Worm (Caenorhabditis elegans): ENCODE measurements around the gene nhr-54.

The nhr-54 gene

ce11 chrV:16499006-16499405 is 6.7 kb downstream of the nhr-54 start, which contains the start of gene F36D3.1:
TSS of gene F36D3.1 (plus strand) at chrV:16499352.
- TF ChIP-seq blmp-1 (tag; optimal IDR thresholded peaks at IDR 0.05) = peak; percentile 71
- TF ChIP-seq C16A3.4 (tag; optimal IDR thresholded peaks at IDR 0.05) = peak; percentile 43
- TF ChIP-seq F16B12.6 (tag; optimal IDR thresholded peaks at IDR 0.05) = peak; percentile 84
- TF ChIP-seq nhr-47 (tag; optimal IDR thresholded peaks at IDR 0.05) = peak; percentile 58
- peak; percentile 91 to 92 for TF ChIP-seq efl-1 (optimal IDR thresholded peaks at IDR 0.05)
- TF ChIP-seq efl-1 (GFP tag; optimal IDR thresholded peaks at IDR 0.05 in 1 of 2) = peak; percentile 88 to 99
- peak; percentile 57 to 83 for TF ChIP-seq lsy-2 (tag; optimal IDR thresholded peaks at IDR 0.05)
- TF ChIP-seq unc-86 (tag; optimal IDR thresholded peaks at IDR 0.05) = peak; percentile 7
- TF ChIP-seq isw-1 (GFP tag; IDR thresholded peaks at IDR 0.05) = no peak
- peak; percentile 42 for TF ChIP-seq lin-14 (GFP tag; optimal IDR thresholded peaks at IDR 0.05)
- TF ChIP-seq nhr-19 (GFP tag; conservative IDR thresholded peaks at IDR 0.05) = peak; percentile 26; the same call in 1 of the 2 replicates
- peak; percentile 39 for TF ChIP-seq xbp-1 (tag; optimal IDR thresholded peaks at IDR 0.05)
- TF ChIP-seq skn-1 (tag; optimal IDR thresholded peaks at IDR 0.05) = peak; percentile 40
- TF ChIP-seq nhr-20 (tag; optimal IDR thresholded peaks at IDR 0.05) = peak; percentile 22
- no peak for TF ChIP-seq pag-3 (tag; optimal IDR thresholded peaks at IDR 0.05; ENCODE audit: borderline replicate concordance, insufficient read depth)
- TF ChIP-seq unc-130 (tag; optimal IDR thresholded peaks at IDR 0.05) = peak; percentile 59
- TF ChIP-seq unc-98 (GFP tag; IDR thresholded peaks at IDR 0.05) = no peak
- peak; percentile 54 for TF ChIP-seq swsn-7 (tag; optimal IDR thresholded peaks at IDR 0.05)
- peak; percentile 83 to 90 (median 85) for TF ChIP-seq dpl-1 (GFP tag; optimal IDR thresholded peaks at IDR 0.05)
- peak; percentile 15 for TF ChIP-seq dsc-1 (tag; optimal IDR thresholded peaks at IDR 0.05)
- TF ChIP-seq unc-30 (tag; optimal IDR thresholded peaks at IDR 0.05) = no peak
- TF ChIP-seq lin-35 (GFP tag; optimal IDR thresholded peaks at IDR 0.05) = peak; percentile 78 to 92
- TF ChIP-seq ceh-82 (tag; optimal IDR thresholded peaks at IDR 0.05) = peak; percentile 17 to 49 (median 28)
- peak; percentile 15 for TF ChIP-seq nhr-90 (tag; optimal IDR thresholded peaks at IDR 0.05; ENCODE audit: poor library complexity)
- TF ChIP-seq mep-1 (tag; optimal IDR thresholded peaks at IDR 0.05) = peak; percentile 68
- peak; percentile 26 for TF ChIP-seq lin-15B (tag; optimal IDR thresholded peaks at IDR 0.05)
- TF ChIP-seq tbx-2 (tag; optimal IDR thresholded peaks at IDR 0.05) = peak; percentile 28
- TF ChIP-seq rnt-1 (tag; optimal IDR thresholded peaks at IDR 0.05) = peak; percentile 63
- TF ChIP-seq nhr-85 (tag) = no peak
- TF ChIP-seq aha-1 (tag; optimal IDR thresholded peaks at IDR 0.05) = no peak
- TF ChIP-seq hpl-2 (GFP tag; optimal IDR thresholded peaks at IDR 0.05) = no peak
- peak; percentile 38 for TF ChIP-seq snpc-4 (tag; optimal IDR thresholded peaks at IDR 0.05)
- peak; percentile 45 for TF ChIP-seq lin-13 (GFP tag; optimal IDR thresholded peaks at IDR 0.05)
- peak; percentile 64 for TF ChIP-seq snu-23 (GFP tag; optimal IDR thresholded peaks at IDR 0.05)

- peak; percentile 93 for TF ChIP-seq hlh-4 (tag; optimal IDR thresholded peaks at IDR 0.05)
- no peak for TF ChIP-seq C34B4.2 (tag; optimal IDR thresholded peaks at IDR 0.05)
- TF ChIP-seq snpc-4 (tag; optimal IDR thresholded peaks at IDR 0.05) = no peak
- no peak for TF ChIP-seq lin-15B (tag; optimal IDR thresholded peaks at IDR 0.05)
- peak; percentile 4 for TF ChIP-seq fkh-8 (tag; optimal IDR thresholded peaks at IDR 0.05)
- no peak for TF ChIP-seq hpl-2 (GFP tag; optimal IDR thresholded peaks at IDR 0.05)
- TF ChIP-seq unc-98 (GFP tag; IDR thresholded peaks at IDR 0.05) = no peak
Observed at ce11 chrV:16497504-16497903, 8.2 kb downstream of the nhr-54 start, which contains the start of gene srh-136. TSS of gene srh-136 (minus strand) at chrV:16497596.

ce11 chrV:16494359-16494758 is 11.4 kb downstream of the nhr-54 start, which contains the start of gene comt-2:
TSS of gene comt-2 (minus strand) at chrV:16494489.
- TF ChIP-seq snpc-4 (tag; optimal IDR thresholded peaks at IDR 0.05) (no peak), Y116A8C.19 (tag; optimal IDR thresholded peaks at IDR 0.05; ENCODE audit: borderline replicate concordance) (no peak), grh-1 (GFP tag; IDR thresholded peaks at IDR 0.05) (no peak), elt-3 (tag; optimal IDR thresholded peaks at IDR 0.05) (no peak), lin-13 (GFP tag; optimal IDR thresholded peaks at IDR 0.05) (no peak), nhr-84 (tag; optimal IDR thresholded peaks at IDR 0.05) (no peak), ceh-63 (GFP tag; optimal IDR thresholded peaks at IDR 0.05) (no peak), hpl-2 (GFP tag; optimal IDR thresholded peaks at IDR 0.05) (no peak), ztf-4 (tag; optimal IDR thresholded peaks at IDR 0.05) (no peak), unc-130 (tag; optimal IDR thresholded peaks at IDR 0.05) (no peak), sptf-1 (tag; optimal IDR thresholded peaks at IDR 0.05) (no peak), nhr-71 (tag; optimal IDR thresholded peaks at IDR 0.05) (no peak), elt-2 (tag; optimal IDR thresholded peaks at IDR 0.05) (peak; percentile 80), lin-39 (tag; optimal IDR thresholded peaks at IDR 0.05) (no peak), mef-2 (tag; optimal IDR thresholded peaks at IDR 0.05) (no peak), nhr-20 (tag; optimal IDR thresholded peaks at IDR 0.05) (peak; percentile 25), unc-98 (GFP tag; IDR thresholded peaks at IDR 0.05) (no peak), F16B12.6 (tag; optimal IDR thresholded peaks at IDR 0.05) (no peak), alr-1 (tag; optimal IDR thresholded peaks at IDR 0.05; ENCODE audit: borderline replicate concordance) (no peak), nhr-90 (tag; optimal IDR thresholded peaks at IDR 0.05; ENCODE audit: poor library complexity) (no peak), egl-27 (tag; optimal IDR thresholded peaks at IDR 0.05) (no peak)
